Fruit fly (Drosophila melanogaster) Kc167 (cell line): ENCODE results near the gene Cpr67Fb.

Experiments used
- Myc ChIP-seq: fragments of >200 bp; optimal IDR thresholded peaks from 2 replicates; lab custom pipeline; 2017; ENCODE audit warnings: missing external identifiers
- Sin3A ChIP-seq: fragments of >200 bp; optimal IDR thresholded peaks from 2 replicates; lab custom pipeline; 2018; ENCODE audit warnings: missing external identifiers
- h ChIP-seq: fragments of >200 bp; optimal IDR thresholded peaks from 3 replicates; lab custom pipeline; 2018; ENCODE audit warnings: missing external identifiers
- insv ChIP-seq: fragments of >200 bp; optimal IDR thresholded peaks from 3 replicates; lab custom pipeline; 2018; ENCODE audit warnings: missing external identifiers
- psq ChIP-seq: fragments of >200 bp; optimal IDR thresholded peaks from 2 replicates; lab custom pipeline; 2017; ENCODE audit warnings: missing external identifiers
- ttk ChIP-seq: sonication (Bioruptor generic); optimal IDR thresholded peaks from 2 replicates; lab custom pipeline; 2017; ENCODE audit warnings: missing external identifiers

DNA sequence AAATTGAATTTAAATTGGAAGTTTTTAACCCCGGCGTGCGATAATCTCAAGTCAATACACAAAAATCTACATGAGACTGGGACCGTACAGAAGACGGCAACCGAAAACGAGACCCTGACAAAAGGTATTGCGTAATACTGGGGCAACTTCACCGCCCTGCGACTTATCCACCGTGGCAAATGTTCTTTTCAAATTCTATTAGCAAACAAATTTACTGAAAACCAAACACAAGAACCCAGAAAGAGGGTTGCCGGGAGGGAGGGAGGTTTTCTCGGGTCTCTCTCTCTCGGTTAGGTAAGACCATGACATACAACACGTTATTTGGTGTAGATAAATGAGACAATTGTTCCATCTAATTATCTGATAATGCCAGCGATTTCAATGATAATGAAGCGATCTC is 48.2 kb upstream of the Cpr67Fb start:
- TF ChIP-seq psq (lab: Kevin White, UChicago) (no peak), h (no peak), insv (lab: Kevin White, UChicago) (no peak), Sin3A (no peak), ttk (no peak), Myc (no peak)
